Fruit fly (Drosophila melanogaster): ENCODE data around the gene Ppi1.

dm6 chr3R:30150602-30151001 lies 21.7 kb upstream of the Ppi1 start:
- TF ChIP-seq Sp1 (GFP tag; optimal IDR thresholded peaks at IDR 0.05) (no peak), Abd-B (GFP tag; optimal IDR thresholded peaks at IDR 0.05) (no peak), h (GFP tag; optimal IDR thresholded peaks at IDR 0.05) (no peak)

Measured in whole organism, wandering third instar larva.